Fruit fly (Drosophila melanogaster) whole organism: ENCODE data around the gene CG15369.

ENCODE experiments used
- CG8478 ChIP-seq: fragments of >200 bp; optimal IDR thresholded peaks from 2 replicates; lab custom pipeline; 2018; ENCODE audit warnings: inconsistent platforms
- Dll ChIP-seq: fragments of >200 bp; optimal IDR thresholded peaks from 2 replicates; lab custom pipeline; 2017
- EcR ChIP-seq, 2 experiments: fragments of >200 bp; optimal IDR thresholded peaks; 2 replicates each; lab custom pipeline; 2017; ENCODE audit warnings: missing biosample characterization in 2 of 2, missing genetic modification characterization in 2 of 2, missing genetic modification reagents in 2 of 2
- pan ChIP-seq: fragments of >200 bp; optimal IDR thresholded peaks from 2 replicates; lab custom pipeline; 2017
- psq ChIP-seq: fragments of >200 bp; optimal IDR thresholded peaks from 2 replicates; lab custom pipeline; 2017
- usp ChIP-seq: fragments of >200 bp; optimal IDR thresholded peaks from 2 replicates; lab custom pipeline; 2017; ENCODE audit warnings: missing biosample characterization, missing genetic modification characterization, mixed read lengths

CG15369 gene

DNA sequence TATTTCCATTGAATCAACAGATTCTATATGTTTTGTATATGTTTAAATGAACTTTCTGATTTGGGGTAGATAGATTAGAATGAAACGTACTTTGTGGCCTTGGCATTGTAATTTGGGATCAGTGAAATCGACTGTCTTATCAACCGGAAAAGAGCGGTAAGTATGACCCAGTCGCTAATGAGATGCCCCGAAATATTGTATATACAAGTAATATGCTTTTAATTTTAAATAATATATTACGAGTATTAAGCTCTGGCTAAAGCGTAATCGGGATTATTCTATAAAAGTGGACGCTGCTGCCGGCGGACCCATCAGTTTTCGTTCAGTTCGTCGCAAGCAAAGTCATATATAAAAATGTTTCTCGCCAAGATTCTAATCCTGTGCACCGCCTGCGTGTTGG, at the start of gene CG15369:
CG15369 (plus strand) TSS at position 301 of the 400 bp plus-strand sequence.
- TF ChIP-seq usp (GFP tag; lab: Kevin White, UChicago): no peak
- no peak for TF ChIP-seq psq (lab: Kevin White, UChicago)
- TF ChIP-seq pan (lab: Kevin White, UChicago): no peak
- TF ChIP-seq Dll (lab: Kevin White, UChicago): no peak
- no peak for TF ChIP-seq CG8478 (lab: Kevin White, UChicago)
- TF ChIP-seq EcR (GFP tag; optimal IDR thresholded peaks at IDR 0.05; lab: Kevin White, UChicago): no peak

DNA sequence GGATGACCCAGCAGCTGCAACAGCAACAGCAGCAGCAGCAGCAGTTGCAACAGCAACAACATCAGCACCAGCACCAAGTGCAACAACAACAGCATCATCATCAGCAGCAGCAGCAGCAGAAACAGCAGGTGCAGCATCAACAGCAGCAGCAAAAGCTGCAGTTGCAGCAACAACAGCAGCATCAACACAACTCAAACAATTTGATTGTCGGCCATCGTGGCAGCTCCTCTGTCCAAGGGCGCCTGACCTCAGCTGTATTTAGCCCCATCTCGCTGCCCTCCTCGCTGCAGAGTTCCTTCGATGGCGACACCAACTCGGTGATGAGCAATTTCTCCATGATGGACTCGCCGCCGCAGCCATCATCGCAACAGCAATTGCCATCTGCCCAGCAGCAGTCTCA, 48.4 kb upstream of the CG15369 start:
- TF ChIP-seq psq (lab: Kevin White, UChicago) (no peak), Dll (lab: Kevin White, UChicago) (no peak), usp (GFP tag; lab: Kevin White, UChicago) (no peak), pan (lab: Kevin White, UChicago) (no peak), EcR (GFP tag; optimal IDR thresholded peaks at IDR 0.05; lab: Kevin White, UChicago) (no peak), CG8478 (lab: Kevin White, UChicago) (no peak)

DNA sequence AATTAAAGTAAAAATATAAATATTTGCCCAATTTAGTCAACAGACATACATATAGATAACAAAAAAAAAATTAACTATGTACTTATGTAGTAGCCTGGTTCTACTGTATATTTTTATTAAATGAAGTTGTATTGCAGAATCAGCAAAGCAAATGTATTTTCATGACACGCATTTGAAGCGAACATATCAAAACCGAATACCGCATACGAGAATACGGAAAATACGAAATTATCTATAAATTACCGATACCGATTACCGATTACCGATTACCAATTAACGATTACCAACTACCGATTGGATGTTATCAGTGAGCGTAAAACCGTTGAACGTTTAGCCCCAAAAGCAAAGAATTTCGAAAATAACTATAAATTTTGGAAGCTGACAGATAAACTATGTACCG, 29.2 kb upstream of the CG15369 start:
- TF ChIP-seq EcR (GFP tag; optimal IDR thresholded peaks at IDR 0.05; lab: Kevin White, UChicago) (no peak), pan (lab: Kevin White, UChicago) (no peak), psq (lab: Kevin White, UChicago) (no peak), Dll (lab: Kevin White, UChicago) (no peak), usp (GFP tag; lab: Kevin White, UChicago) (no peak), CG8478 (lab: Kevin White, UChicago) (no peak)

DNA sequence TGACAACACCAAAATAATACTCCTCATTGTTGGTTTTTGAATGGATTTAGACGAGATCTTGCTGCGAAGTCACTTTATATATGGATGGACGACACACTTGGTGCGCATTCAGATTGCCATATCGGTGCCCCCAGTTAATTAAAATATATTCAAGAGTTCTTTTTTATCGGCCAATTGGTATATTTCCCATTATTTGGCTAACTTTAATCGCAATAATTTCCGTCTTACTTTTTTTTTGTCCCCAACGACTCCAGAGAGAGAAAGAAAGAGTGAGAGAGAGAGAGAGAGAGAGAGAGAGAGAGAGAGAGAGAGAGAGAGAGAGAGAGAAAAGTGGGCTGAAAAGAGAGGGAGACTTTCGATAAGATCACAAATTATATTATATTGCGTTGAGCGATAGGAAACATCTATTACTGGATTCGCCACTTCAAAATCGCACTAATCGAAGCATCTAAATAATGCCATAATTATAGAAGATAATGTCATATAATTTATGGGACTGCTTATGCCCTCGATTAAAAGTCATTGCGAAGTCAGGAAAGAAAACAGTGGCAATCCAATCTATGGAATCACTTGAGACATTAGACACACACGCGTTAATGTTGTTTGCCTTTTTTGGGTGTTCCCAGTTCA, 26.0 kb upstream of the CG15369 start, which contains the start of gene CG12115:
CG12115 (minus strand) TSS at position 51 of the 630 bp plus-strand sequence.
- TF ChIP-seq Dll (lab: Kevin White, UChicago) (no peak), usp (GFP tag; lab: Kevin White, UChicago) (no peak)

DNA sequence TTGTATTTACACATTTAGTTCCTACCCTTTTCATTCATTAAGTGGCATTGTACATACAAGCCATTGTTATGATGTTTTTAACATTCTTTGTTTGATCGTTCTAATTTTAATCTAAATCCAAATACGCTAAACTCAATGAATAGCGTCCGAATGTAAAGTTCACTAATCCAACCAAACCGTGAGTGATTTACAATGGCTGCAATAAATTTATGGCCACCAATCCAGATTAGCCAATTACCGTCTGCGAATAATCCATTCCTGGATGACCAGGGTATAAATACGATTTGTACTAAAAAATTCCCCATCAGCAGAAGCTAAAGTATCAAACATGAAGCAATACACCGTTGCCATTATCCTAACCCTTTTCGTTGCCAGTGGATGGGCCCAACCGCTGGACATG, 25.3 kb upstream of the CG15369 start, which contains the start of gene CG12057:
CG12057 (plus strand) TSS at position 301 of the 400 bp plus-strand sequence.
- TF ChIP-seq psq (lab: Kevin White, UChicago) (no peak), EcR (GFP tag; optimal IDR thresholded peaks at IDR 0.05; lab: Kevin White, UChicago) (no peak), usp (GFP tag; lab: Kevin White, UChicago) (no peak), pan (lab: Kevin White, UChicago) (no peak), CG8478 (lab: Kevin White, UChicago) (no peak), Dll (lab: Kevin White, UChicago) (no peak)

DNA sequence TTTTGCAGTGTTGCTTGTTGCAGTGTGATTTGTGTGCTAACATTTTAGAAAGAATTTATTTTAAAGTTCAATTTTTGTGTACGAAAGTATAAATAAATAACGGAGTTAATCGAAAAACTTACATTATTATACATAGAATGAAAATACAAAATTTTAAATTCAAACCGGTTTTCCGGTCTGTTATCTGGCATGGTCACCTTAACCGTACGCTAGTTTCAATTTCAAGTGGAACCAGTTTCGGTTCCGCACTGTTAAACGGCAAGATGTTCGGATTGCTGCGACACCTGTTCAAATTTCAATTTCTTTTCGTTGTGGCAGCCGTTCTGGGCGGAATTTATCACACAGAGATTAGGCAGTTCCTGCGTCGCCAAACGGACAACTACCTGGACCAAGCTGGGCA, 24.2 kb upstream of the CG15369 start, which contains the start of gene CG12056:
CG12056 (plus strand) TSS at position 241 of the 400 bp plus-strand sequence.
- TF ChIP-seq EcR (GFP tag; optimal IDR thresholded peaks at IDR 0.05; lab: Kevin White, UChicago): no peak
- no peak for TF ChIP-seq pan (lab: Kevin White, UChicago)
- TF ChIP-seq Dll (lab: Kevin White, UChicago): no peak
- no peak for TF ChIP-seq CG8478 (lab: Kevin White, UChicago)
- no peak for TF ChIP-seq usp (GFP tag; lab: Kevin White, UChicago)
- no peak for TF ChIP-seq psq (lab: Kevin White, UChicago)

DNA sequence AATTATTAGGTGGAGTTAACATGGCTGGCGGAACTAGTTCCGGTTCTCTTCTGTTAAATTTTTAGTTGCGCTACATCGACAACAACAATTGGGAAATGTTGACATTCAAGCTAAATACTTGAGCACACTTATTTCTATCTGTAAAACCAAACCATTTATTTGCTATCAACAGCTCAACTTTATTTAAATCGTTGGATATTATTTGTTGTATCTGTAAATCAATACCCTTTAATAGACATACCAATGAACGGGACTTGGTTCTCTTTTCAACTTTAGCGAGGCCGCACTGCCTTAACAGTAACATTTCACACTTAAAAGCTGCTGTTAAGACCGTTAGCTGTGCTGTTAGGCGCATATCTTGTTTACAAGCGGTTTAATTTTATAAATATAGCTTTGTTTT, 23.1 kb upstream of the CG15369 start, which contains the start of gene CG12106:
CG12106 (plus strand) TSS at position 295 of the 400 bp plus-strand sequence.
- no peak for TF ChIP-seq CG8478 (lab: Kevin White, UChicago)
- no peak for TF ChIP-seq psq (lab: Kevin White, UChicago)
- TF ChIP-seq EcR (GFP tag; optimal IDR thresholded peaks at IDR 0.05; lab: Kevin White, UChicago): no peak
- TF ChIP-seq pan (lab: Kevin White, UChicago): no peak
- TF ChIP-seq Dll (lab: Kevin White, UChicago): no peak
- no peak for TF ChIP-seq usp (GFP tag; lab: Kevin White, UChicago)

DNA sequence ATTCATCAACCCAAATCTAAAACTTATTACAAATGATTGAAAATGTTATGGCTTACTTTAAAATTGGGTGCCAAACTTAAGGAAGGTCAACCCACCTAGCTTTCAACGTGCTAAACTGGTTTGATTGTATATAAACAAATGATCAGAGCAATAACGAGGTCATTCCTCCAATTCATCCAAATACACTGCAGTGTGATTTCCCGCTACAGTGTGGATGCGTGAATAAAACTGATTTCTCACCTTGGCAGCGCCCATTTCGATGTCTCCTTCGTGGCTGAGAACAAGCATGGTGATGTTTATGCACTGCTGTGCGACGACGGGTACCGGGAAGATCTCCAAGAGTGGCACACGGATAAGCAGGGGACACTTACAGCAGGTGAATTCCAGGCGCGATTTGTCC, 21.4 kb upstream of the CG15369 start:
- TF ChIP-seq EcR (GFP tag; optimal IDR thresholded peaks at IDR 0.05; lab: Kevin White, UChicago): no peak
- no peak for TF ChIP-seq pan (lab: Kevin White, UChicago)
- no peak for TF ChIP-seq CG8478 (lab: Kevin White, UChicago)
- no peak for TF ChIP-seq psq (lab: Kevin White, UChicago)
- TF ChIP-seq Dll (lab: Kevin White, UChicago): no peak
- no peak for TF ChIP-seq usp (GFP tag; lab: Kevin White, UChicago)

DNA sequence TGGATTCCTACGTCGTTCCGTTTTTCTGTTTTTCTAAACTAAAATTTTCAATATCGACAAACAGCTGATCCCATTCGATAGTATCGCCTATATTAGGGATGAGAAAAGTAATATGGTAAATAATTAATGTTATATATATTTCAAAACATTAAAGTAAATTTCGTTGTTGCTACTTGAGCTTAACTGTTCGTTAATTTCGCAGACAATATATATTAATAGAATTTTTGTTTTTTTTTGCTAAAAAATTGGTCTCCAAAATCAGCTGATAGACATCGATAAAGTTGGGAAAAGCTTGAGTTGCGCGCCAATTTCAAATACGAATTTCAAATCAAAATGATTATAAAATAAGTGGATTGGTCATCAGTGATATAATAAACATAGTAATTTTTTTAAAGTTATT, 20.3 kb upstream of the CG15369 start, which contains the start of gene CG12118:
CG12118 (minus strand) TSS at position 53 of the 400 bp plus-strand sequence.
- TF ChIP-seq Dll (lab: Kevin White, UChicago): no peak
- no peak for TF ChIP-seq CG8478 (lab: Kevin White, UChicago)
- TF ChIP-seq psq (lab: Kevin White, UChicago): no peak
- TF ChIP-seq pan (lab: Kevin White, UChicago): no peak
- no peak for TF ChIP-seq usp (GFP tag; lab: Kevin White, UChicago)
- TF ChIP-seq EcR (GFP tag; optimal IDR thresholded peaks at IDR 0.05; lab: Kevin White, UChicago): no peak

DNA sequence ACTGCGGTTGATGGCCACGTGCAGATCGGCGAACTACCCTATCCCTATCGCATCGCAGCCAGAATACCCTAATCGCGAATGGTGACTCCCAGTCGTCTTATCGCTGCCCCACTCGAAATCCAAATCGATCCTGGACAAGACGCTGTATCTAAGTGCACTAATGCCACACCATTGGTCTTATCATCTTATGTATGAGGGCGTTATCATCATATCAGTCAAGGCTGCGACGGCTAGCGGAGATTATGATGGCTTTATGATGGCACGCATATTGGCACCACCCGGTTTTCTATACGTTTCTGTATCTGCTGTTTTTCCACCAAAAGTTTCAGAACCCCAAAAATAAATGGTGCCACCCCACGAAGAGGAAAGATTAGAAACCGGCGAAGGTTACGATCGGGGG, 16.4 kb upstream of the CG15369 start:
- TF ChIP-seq CG8478 (lab: Kevin White, UChicago): no peak
- no peak for TF ChIP-seq usp (GFP tag; lab: Kevin White, UChicago)
- no peak for TF ChIP-seq EcR (GFP tag; optimal IDR thresholded peaks at IDR 0.05; lab: Kevin White, UChicago)
- TF ChIP-seq psq (lab: Kevin White, UChicago): no peak
- no peak for TF ChIP-seq pan (lab: Kevin White, UChicago)
- TF ChIP-seq Dll (lab: Kevin White, UChicago): no peak

DNA sequence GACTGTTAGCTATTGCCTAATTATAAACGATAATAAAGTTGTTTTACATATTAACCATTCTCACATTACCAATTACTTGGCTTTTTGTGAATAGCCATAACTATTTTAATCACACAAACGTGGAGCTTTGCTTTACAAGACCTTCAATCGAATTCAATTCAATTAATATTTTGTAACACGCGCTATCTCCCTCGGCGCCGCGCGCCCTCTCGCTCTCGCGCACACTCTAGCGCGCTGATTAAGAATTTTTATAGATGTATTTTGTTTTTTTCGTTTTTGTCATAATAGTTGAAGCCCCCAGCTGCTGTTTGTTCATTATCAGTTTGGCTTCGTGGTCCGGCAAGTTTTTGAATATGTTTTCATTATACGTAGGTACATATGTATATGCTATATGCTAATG, 15.6 kb upstream of the CG15369 start:
- TF ChIP-seq CG8478 (lab: Kevin White, UChicago) (no peak), psq (lab: Kevin White, UChicago) (no peak), Dll (lab: Kevin White, UChicago) (no peak), usp (GFP tag; lab: Kevin White, UChicago) (no peak), pan (lab: Kevin White, UChicago) (no peak), EcR (GFP tag; optimal IDR thresholded peaks at IDR 0.05; lab: Kevin White, UChicago) (no peak)
